Fruit fly (Drosophila melanogaster) whole organism, wandering third instar larva: ENCODE data around the gene CG5608.

Source experiments
- GATAd ChIP-seq: sonication (Bioruptor generic); optimal IDR thresholded peaks from 2 replicates; lab custom pipeline; 2016; ENCODE audit warnings: missing biosample characterization, missing genetic modification characterization
- Myc ChIP-seq: fragments of >200 bp; optimal IDR thresholded peaks from 2 replicates; lab custom pipeline; 2017
- ey ChIP-seq: fragments of 200-800 bp; sonication (Bioruptor generic); optimal IDR thresholded peaks from 2 replicates; lab custom pipeline; 2016; ENCODE audit warnings: missing biosample characterization, missing genetic modification characterization
- psq ChIP-seq: fragments of 200-800 bp; sonication (Bioruptor generic); optimal IDR thresholded peaks from 3 replicates; lab custom pipeline; 2017; ENCODE audit warnings: missing biosample characterization, mild to moderate bottlenecking, missing genetic modification characterization, moderate library complexity

DNA sequence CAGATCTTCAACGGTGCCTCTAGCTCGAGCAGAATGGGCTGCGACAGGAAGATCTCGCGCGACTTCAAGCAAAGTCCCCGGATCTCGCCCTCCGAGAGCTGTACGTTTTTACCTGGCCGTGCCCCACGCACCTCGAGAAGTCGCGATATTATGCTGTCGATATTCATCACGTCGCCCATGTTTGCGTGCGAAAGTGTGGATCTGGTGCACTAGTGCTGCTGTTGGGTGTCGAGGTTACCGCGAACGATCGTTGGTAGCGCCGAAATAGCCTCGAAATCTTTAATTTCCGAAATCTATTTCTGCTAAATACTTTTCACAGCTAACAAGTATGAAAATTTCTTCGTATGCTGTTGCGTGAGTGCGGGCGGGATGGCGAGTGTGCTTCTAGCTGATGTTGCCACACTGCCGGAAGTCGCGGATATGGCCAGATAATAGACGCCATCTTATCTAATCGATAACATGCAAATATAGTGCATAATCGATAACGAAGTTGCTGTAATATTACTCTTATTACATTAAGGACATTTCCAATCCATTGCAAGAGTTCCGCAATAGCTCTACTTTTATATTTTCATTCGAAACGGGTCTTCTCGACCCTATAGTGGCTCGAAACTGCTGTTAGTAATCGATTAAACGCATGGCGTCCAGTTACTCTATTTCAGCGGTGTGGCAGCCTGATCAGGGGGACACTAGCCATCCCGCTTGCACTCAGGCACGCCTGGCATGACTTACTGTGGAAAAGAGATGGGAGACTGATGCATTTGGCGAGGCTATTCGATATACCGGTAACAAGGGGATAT lies 39.4 kb downstream of the CG5608 start, which contains the start of gene Pp1-87B:
- TF ChIP-seq ey (GFP tag; lab: Kevin White, UChicago) (peak; percentile 4), Myc (lab: Kevin White, UChicago) (peak; percentile 83), psq (GFP tag; lab: Kevin White, UChicago) (peak; percentile 6), GATAd (GFP tag; lab: Kevin White, UChicago) (no peak)
